Worm (Caenorhabditis elegans): Measurements from ENCODE around the gene M176.9.

ce11 chrII:9403846-9404245 is 7.6 kb downstream of the M176.9 start, which contains the start of gene Y51B9A.5:
- no peak for TF ChIP-seq nhr-67 (tag; optimal IDR thresholded peaks at IDR 0.05)
- TF ChIP-seq nhr-23 (tag; optimal IDR thresholded peaks at IDR 0.05) = no peak
- TF ChIP-seq ztf-4 (tag; optimal IDR thresholded peaks at IDR 0.05) = no peak
- TF ChIP-seq unc-62 (GFP tag; optimal IDR thresholded peaks at IDR 0.05) = no peak
- no peak for TF ChIP-seq unc-39 (tag; optimal IDR thresholded peaks at IDR 0.05)
- no peak for TF ChIP-seq nhr-237 (tag; optimal IDR thresholded peaks at IDR 0.05)
- TF ChIP-seq nhr-77 (tag; optimal IDR thresholded peaks at IDR 0.05) = no peak
- no peak for TF ChIP-seq nhr-28 (tag; optimal IDR thresholded peaks at IDR 0.05)
